Worm (Caenorhabditis elegans) whole organism, L1 larva: ENCODE measurements around the gene F41E6.17.

Experiments
- C04F5.9 ChIP-seq: sonication (generic microtip); optimal IDR thresholded peaks from 2 replicates; lab custom pipeline; 2016; ENCODE audit warnings: missing genetic modification characterization, missing compliant biosample characterization
- F16B12.6 ChIP-seq: fragments of 150-350 bp; optimal IDR thresholded peaks from 2 replicates; lab custom pipeline; 2014; ENCODE audit warnings: missing biosample characterization, missing genetic modification characterization
- aha-1 ChIP-seq: fragments of 150-350 bp; optimal IDR thresholded peaks from 2 replicates; lab custom pipeline; 2014; ENCODE audit warnings: missing biosample characterization, missing genetic modification characterization
- aly-2 ChIP-seq: fragments of 150-350 bp; optimal IDR thresholded peaks from 2 replicates; lab custom pipeline; 2014; ENCODE audit warnings: missing biosample characterization, missing genetic modification characterization
- ama-1 ChIP-seq: fragments of 150-350 bp; optimal IDR thresholded peaks from 2 replicates; lab custom pipeline; 2014
- ceh-88 ChIP-seq: fragments of 200-800 bp; sonication (Bioruptor generic); IDR thresholded peaks from 2 replicates; pipeline ENCODE4 v1.3.6; 2022; ENCODE audit warnings: missing genetic modification characterization, missing compliant biosample characterization
- ces-1 ChIP-seq: fragments of 150-350 bp; optimal IDR thresholded peaks from 2 replicates; lab custom pipeline; 2014; ENCODE audit warnings: missing biosample characterization, missing genetic modification reagents, missing genetic modification characterization
- dpl-1 ChIP-seq, 3 experiments: fragments of 150-350 bp in 2 of 3; sonication (generic microtip) in 1 of 3; optimal IDR thresholded peaks; 2 replicates each; lab custom pipeline; 2014 to 2017; ENCODE audit warnings: missing biosample characterization in 3 of 3, missing genetic modification characterization in 3 of 3, missing genetic modification reagents in 3 of 3
- efl-1 ChIP-seq, 4 experiments: fragments of 150-350 bp; optimal IDR thresholded peaks in 3 of 4; peaks in 1 of 4; 1 replicate in 1 of 4; 2 replicates in 3 of 4; lab custom pipeline; 2014; ENCODE audit warnings: missing biosample characterization in 2 of 4, missing genetic modification characterization in 2 of 4, missing genetic modification reagents in 2 of 4
- efl-3 ChIP-seq: fragments of 200-800 bp; sonication (Bioruptor generic); optimal IDR thresholded peaks from 2 replicates; lab custom pipeline; 2018; ENCODE audit warnings: mild to moderate bottlenecking, missing genetic modification characterization, missing compliant biosample characterization
- egl-13 ChIP-seq: sonication (generic microtip); optimal IDR thresholded peaks from 2 replicates; lab custom pipeline; 2016; ENCODE audit warnings: missing genotype, missing genetic modification reagents, missing genetic modification characterization, missing compliant biosample characterization
- elt-2 ChIP-seq: sonication (generic microtip); optimal IDR thresholded peaks from 2 replicates; lab custom pipeline; 2016; ENCODE audit warnings: missing genetic modification characterization, mild to moderate bottlenecking, inconsistent platforms, missing compliant biosample characterization, missing genetic modification reagents
- fkh-8 ChIP-seq: sonication (generic microtip); optimal IDR thresholded peaks from 2 replicates; lab custom pipeline; 2016; ENCODE audit warnings: mild to moderate bottlenecking, missing genetic modification characterization, missing compliant biosample characterization
- grh-1 ChIP-seq: fragments of 200-800 bp; sonication (Bioruptor generic); IDR thresholded peaks from 2 replicates; pipeline ENCODE4 v1.3.6; 2022; ENCODE audit warnings: missing genetic modification reagents, missing genetic modification characterization, missing compliant biosample characterization
- hlh-17 ChIP-seq: fragments of 200-800 bp; sonication (Bioruptor generic); optimal IDR thresholded peaks from 2 replicates; lab custom pipeline; 2018; ENCODE audit warnings: missing genetic modification characterization, mild to moderate bottlenecking, missing compliant biosample characterization, moderate library complexity, borderline replicate concordance
- hlh-4 ChIP-seq: sonication (generic microtip); optimal IDR thresholded peaks from 2 replicates; lab custom pipeline; 2016; ENCODE audit warnings: mild to moderate bottlenecking, missing genetic modification characterization, missing compliant biosample characterization
- hpl-2 ChIP-seq: fragments of 150-350 bp; optimal IDR thresholded peaks from 2 replicates; lab custom pipeline; 2014; ENCODE audit warnings: missing biosample characterization, missing genetic modification reagents, missing genetic modification characterization
- irx-1 ChIP-seq: sonication (generic microtip); optimal IDR thresholded peaks from 2 replicates; lab custom pipeline; 2016; ENCODE audit warnings: missing genetic modification characterization, missing compliant biosample characterization
- lin-14 ChIP-seq: fragments of 200-800 bp; sonication (Bioruptor generic); optimal IDR thresholded peaks from 2 replicates; lab custom pipeline; 2018; ENCODE audit warnings: mild to moderate bottlenecking, missing genetic modification characterization, moderate library complexity, missing compliant biosample characterization
- lin-15B ChIP-seq: fragments of 150-350 bp; sonication (generic microtip); optimal IDR thresholded peaks from 3 replicates; lab custom pipeline; 2014; ENCODE audit warnings: missing biosample characterization, missing genetic modification characterization
- lin-35 ChIP-seq, 2 experiments: fragments of 150-350 bp; optimal IDR thresholded peaks; 2 replicates each; lab custom pipeline; 2014; ENCODE audit warnings: missing biosample characterization in 2 of 2, missing genetic modification characterization in 2 of 2, missing genetic modification reagents in 2 of 2
- lir-3 ChIP-seq: sonication (generic microtip); optimal IDR thresholded peaks from 2 replicates; lab custom pipeline; 2016; ENCODE audit warnings: mild to moderate bottlenecking, missing genetic modification characterization, moderate library complexity, missing compliant biosample characterization; ENCODE audit not compliant: poor library complexity
- mab-9 ChIP-seq: fragments of 200-800 bp; sonication (Bioruptor generic); IDR thresholded peaks from 2 replicates; pipeline ENCODE4 v1.3.6; 2022; ENCODE audit warnings: missing genetic modification reagents, missing genetic modification characterization, missing compliant biosample characterization
- mep-1 ChIP-seq: fragments of 150-350 bp; optimal IDR thresholded peaks from 2 replicates; lab custom pipeline; 2014; ENCODE audit warnings: missing biosample characterization, missing genetic modification characterization
- nhr-12 ChIP-seq: sonication (generic microtip); optimal IDR thresholded peaks from 2 replicates; lab custom pipeline; 2017; ENCODE audit warnings: missing biosample characterization, missing genetic modification characterization
- nhr-19 ChIP-seq: fragments of 200-800 bp; sonication (Bioruptor generic); conservative IDR thresholded peaks from 2 replicates; pipeline ENCODE4 v1.3.6; 2022; ENCODE audit warnings: missing genetic modification characterization, missing compliant biosample characterization
- nhr-20 ChIP-seq: sonication (generic microtip); optimal IDR thresholded peaks from 2 replicates; lab custom pipeline; 2016; ENCODE audit warnings: mild to moderate bottlenecking, missing genetic modification characterization, missing compliant biosample characterization
- nhr-237 ChIP-seq: fragments of 150-350 bp; optimal IDR thresholded peaks from 2 replicates; lab custom pipeline; 2014; ENCODE audit warnings: missing biosample characterization, missing genetic modification characterization
- nhr-47 ChIP-seq: sonication (generic microtip); optimal IDR thresholded peaks from 2 replicates; lab custom pipeline; 2016; ENCODE audit warnings: mild to moderate bottlenecking, missing genetic modification characterization, moderate library complexity, missing compliant biosample characterization
- nhr-76 ChIP-seq: sonication (generic microtip); optimal IDR thresholded peaks from 2 replicates; lab custom pipeline; 2017; ENCODE audit warnings: missing biosample characterization, missing genetic modification characterization
- nhr-85 ChIP-seq: sonication (generic microtip); peaks from one replicate; lab custom pipeline; 2016; ENCODE audit warnings: missing genetic modification characterization, inconsistent platforms, missing compliant biosample characterization
- nhr-90 ChIP-seq: sonication (generic microtip); optimal IDR thresholded peaks from 2 replicates; lab custom pipeline; 2016; ENCODE audit warnings: mild to moderate bottlenecking, missing genetic modification characterization, missing compliant biosample characterization; ENCODE audit not compliant: poor library complexity
- pag-3 ChIP-seq: sonication (generic microtip); optimal IDR thresholded peaks from 2 replicates; lab custom pipeline; 2017; ENCODE audit warnings: missing genetic modification characterization, mild to moderate bottlenecking, missing compliant biosample characterization, antibody characterized with exemption, borderline replicate concordance; ENCODE audit not compliant: insufficient read depth
- pax-3 ChIP-seq: fragments of 200-800 bp; sonication (Bioruptor generic); optimal IDR thresholded peaks from 2 replicates; lab custom pipeline; 2018; ENCODE audit warnings: mild to moderate bottlenecking, missing genetic modification characterization, moderate library complexity, missing compliant biosample characterization
- pqm-1 ChIP-seq: sonication (generic microtip); optimal IDR thresholded peaks from 3 replicates; lab custom pipeline; 2017; ENCODE audit warnings: missing biosample characterization, missing genetic modification characterization
- skn-1 ChIP-seq: fragments of 150-350 bp; optimal IDR thresholded peaks from 2 replicates; lab custom pipeline; 2014; ENCODE audit warnings: missing biosample characterization, missing genetic modification characterization
- snu-23 ChIP-seq: sonication (generic microtip); optimal IDR thresholded peaks from 2 replicates; lab custom pipeline; 2016; ENCODE audit warnings: missing genetic modification characterization, missing compliant biosample characterization
- sup-37 ChIP-seq: fragments of 200-800 bp; sonication (Bioruptor generic); optimal IDR thresholded peaks from 2 replicates; lab custom pipeline; 2018; ENCODE audit warnings: mild to moderate bottlenecking, missing genetic modification characterization, missing compliant biosample characterization
- tbx-2 ChIP-seq: sonication (generic microtip); optimal IDR thresholded peaks from 2 replicates; lab custom pipeline; 2016; ENCODE audit warnings: missing genetic modification characterization, missing compliant biosample characterization
- tlp-1 ChIP-seq: fragments of 150-350 bp; optimal IDR thresholded peaks from 2 replicates; lab custom pipeline; 2014; ENCODE audit warnings: missing biosample characterization, missing genetic modification characterization
- unc-30 ChIP-seq: sonication (generic microtip); optimal IDR thresholded peaks from 2 replicates; lab custom pipeline; 2017; ENCODE audit warnings: missing biosample characterization, missing genetic modification characterization
- unc-86 ChIP-seq: sonication (generic microtip); optimal IDR thresholded peaks from 2 replicates; lab custom pipeline; 2016; ENCODE audit warnings: missing genetic modification characterization, missing compliant biosample characterization
- unc-98 ChIP-seq: fragments of 200-800 bp; sonication (Bioruptor generic); IDR thresholded peaks from 2 replicates; pipeline ENCODE4 v1.3.6; 2022; ENCODE audit warnings: missing genetic modification characterization, missing compliant biosample characterization
- vab-15 ChIP-seq: sonication (generic microtip); optimal IDR thresholded peaks from 2 replicates; lab custom pipeline; 2017; ENCODE audit warnings: missing genotype, mild to moderate bottlenecking, missing genetic modification characterization, missing compliant biosample characterization
- zip-4 ChIP-seq: fragments of 200-800 bp; sonication (Bioruptor generic); optimal IDR thresholded peaks from 2 replicates; lab custom pipeline; 2018; ENCODE audit warnings: mild to moderate bottlenecking, missing genetic modification characterization, moderate library complexity, missing compliant biosample characterization

F41E6.17 gene

ce11 chrV:8607353-8607850 lies 16.5 kb upstream of the F41E6.17 start, which contains the start of gene smk-1 (continued):
- TF ChIP-seq hlh-4 (tag; lab: Kevin White, UChicago), result no peak
- TF ChIP-seq sup-37 (GFP tag; lab: Kevin White, UChicago), result no peak
- peak; percentile 42 for TF ChIP-seq nhr-20 (tag; lab: Kevin White, UChicago)
- no peak for TF ChIP-seq pax-3
- 0 out of 2 replicates have a peak, but pooled peaks have one; percentile 3 for TF ChIP-seq nhr-19
- no peak for TF ChIP-seq pqm-1 (tag; lab: Kevin White, UChicago)
- no peak for TF ChIP-seq efl-3 (GFP tag; lab: Kevin White, UChicago)
- no peak for TF ChIP-seq nhr-12 (tag; lab: Kevin White, UChicago)
- no peak for TF ChIP-seq nhr-237 (tag; lab: Kevin White, UChicago)
- TF ChIP-seq tbx-2 (tag; lab: Kevin White, UChicago), result no peak
- no peak for TF ChIP-seq unc-86 (tag; lab: Kevin White, UChicago)
- no peak for TF ChIP-seq ceh-88 (GFP tag; lab: Robert Waterston, UW)
- no peak for TF ChIP-seq dpl-1 (GFP tag; optimal IDR thresholded peaks at IDR 0.05; lab: Kevin White, UChicago)
- peak; percentile 34 for TF ChIP-seq mep-1 (tag; lab: Kevin White, UChicago)
- peak; percentile 38 for TF ChIP-seq snu-23 (GFP tag; lab: Kevin White, UChicago)
- TF ChIP-seq tlp-1 (tag; lab: Kevin White, UChicago), result no peak
- TF ChIP-seq nhr-47 (tag; lab: Kevin White, UChicago), result peak; percentile 4
- no peak for TF ChIP-seq zip-4 (GFP tag; lab: Kevin White, UChicago)
- no peak for TF ChIP-seq nhr-76 (tag; lab: Kevin White, UChicago)
- TF ChIP-seq aha-1 (tag; lab: Kevin White, UChicago), result no peak
- TF ChIP-seq lir-3 (tag; lab: Kevin White, UChicago), result no peak
- TF ChIP-seq ces-1 (GFP tag; lab: Kevin White, UChicago), result no peak
- TF ChIP-seq unc-30 (tag; lab: Kevin White, UChicago), result no peak
- no peak for TF ChIP-seq F16B12.6 (tag; lab: Kevin White, UChicago)
- no peak for TF ChIP-seq irx-1 (tag; lab: Kevin White, UChicago)
- peak; percentile 16 for TF ChIP-seq skn-1 (tag; lab: Kevin White, UChicago)
- TF ChIP-seq hlh-17 (GFP tag; lab: Kevin White, UChicago), result no peak
- no peak for TF ChIP-seq hpl-2 (GFP tag; lab: Kevin White, UChicago)
- TF ChIP-seq lin-35 (GFP tag; optimal IDR thresholded peaks at IDR 0.05; lab: Kevin White, UChicago), result peak in 1 of 2 experiments; percentile 16
- no peak for TF ChIP-seq aly-2
- no peak for TF ChIP-seq unc-98 (GFP tag; lab: Robert Waterston, UW)

DNA sequence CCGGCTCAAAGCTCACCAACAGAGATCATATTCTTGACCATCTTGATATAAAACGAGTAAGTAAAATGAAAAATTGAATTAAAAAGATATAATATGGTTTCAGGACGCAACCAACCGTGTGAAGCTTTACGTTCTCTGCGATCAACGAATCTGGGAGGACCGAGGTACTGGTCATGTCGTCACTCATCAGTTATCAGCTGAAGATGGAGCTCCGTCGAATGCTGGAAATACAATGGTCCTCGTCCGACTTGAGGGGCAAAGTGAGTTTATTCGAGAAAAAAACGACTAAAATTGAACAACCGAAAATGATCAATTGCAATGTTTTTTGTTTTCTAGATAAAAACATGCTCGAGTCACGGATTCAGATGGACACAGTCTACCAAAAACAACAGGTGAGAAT lies 15.4 kb upstream of the F41E6.17 start:
- TF ChIP-seq efl-1 (optimal IDR thresholded peaks at IDR 0.05; lab: Kevin White, UChicago), result no peak
- TF ChIP-seq efl-1 (GFP tag; optimal IDR thresholded peaks at IDR 0.05 in 1 of 2; lab: Kevin White, UChicago), result peak in 1 of 2 experiments; percentile 50
- TF ChIP-seq vab-15 (tag; lab: Kevin White, UChicago), result no peak
- TF ChIP-seq, all 84 proteins: peak for 1

DNA sequence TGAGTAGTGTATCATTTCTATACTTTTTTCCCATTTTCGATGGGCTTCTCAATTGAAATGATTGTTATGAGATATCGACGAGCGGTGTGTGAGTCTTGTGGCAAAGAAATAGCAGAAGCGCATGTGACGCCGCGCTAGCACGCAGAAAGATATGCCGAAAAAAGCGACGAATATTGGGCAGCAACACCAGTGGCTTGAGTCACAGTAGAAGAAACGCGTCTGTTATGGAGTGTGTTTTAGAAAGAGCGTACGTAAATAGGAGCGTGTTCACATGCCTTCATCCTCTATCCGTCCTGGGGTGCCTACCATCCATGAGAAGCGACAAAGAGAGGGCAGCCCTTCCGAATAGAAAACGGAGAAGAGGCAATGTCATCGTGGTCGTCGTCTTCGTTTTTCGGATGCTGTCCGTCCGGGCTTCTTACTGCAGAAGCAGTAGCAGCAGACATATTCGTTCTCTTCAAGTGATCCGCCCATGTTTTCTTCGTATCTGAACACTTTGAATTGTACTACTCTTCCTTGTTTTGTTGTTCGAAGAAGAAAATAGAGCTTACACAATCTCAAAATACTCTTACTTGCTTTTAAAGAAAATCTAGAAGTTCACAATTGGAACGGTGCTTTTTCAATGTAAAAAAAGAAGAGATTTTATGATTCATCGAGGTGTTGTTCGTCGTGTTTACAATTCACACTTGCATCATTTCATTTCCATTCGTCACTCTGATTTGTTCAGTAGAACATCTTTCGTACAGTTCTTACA lies 13.9 kb upstream of the F41E6.17 start:
- TF ChIP-seq egl-13 (no peak), efl-3 (GFP tag; lab: Kevin White, UChicago) (no peak), aly-2 (no peak), hlh-17 (GFP tag; lab: Kevin White, UChicago) (no peak), pqm-1 (tag; lab: Kevin White, UChicago) (no peak), nhr-47 (tag; lab: Kevin White, UChicago) (peak; percentile 19), dpl-1 (GFP tag; optimal IDR thresholded peaks at IDR 0.05; lab: Kevin White, UChicago) (no peak), grh-1 (GFP tag; lab: Robert Waterston, UW) (no peak), hpl-2 (GFP tag; lab: Kevin White, UChicago) (no peak), lin-14 (GFP tag; lab: Kevin White, UChicago) (peak; percentile 79), pag-3 (tag; lab: Kevin White, UChicago) (no peak), irx-1 (tag; lab: Kevin White, UChicago) (no peak), nhr-90 (tag; lab: Kevin White, UChicago) (no peak), fkh-8 (tag; lab: Kevin White, UChicago) (peak; percentile 42), C04F5.9 (tag; lab: Kevin White, UChicago) (no peak), mab-9 (no peak), nhr-19 (no peak), nhr-85 (tag; lab: Kevin White, UChicago) (no peak), lin-15B (tag; lab: Kevin White, UChicago) (no peak), F16B12.6 (tag; lab: Kevin White, UChicago) (no peak), elt-2 (tag; lab: Kevin White, UChicago) (no peak), ama-1 (lab: Kevin White, UChicago) (no peak)
